Fruit fly (Drosophila melanogaster) ovary, adult (tissue): ENCODE results near the gene CtsF.
A peak's percentile ranks its signal among the peaks of the same experiment; 100 is the strongest.

Experiments used
- CG17801 ChIP-seq: fragments of 200-800 bp; optimal IDR thresholded peaks from 2 replicates; lab custom pipeline; 2019; ENCODE audit warnings: missing biosample characterization, mild to moderate bottlenecking, missing genetic modification characterization, moderate library complexity; ENCODE audit not compliant: partially characterized antibody

The CtsF gene

dm6 chr3R:5215334-5216307, 35.9 kb downstream of the CtsF start:
- peak; percentile 93 for TF ChIP-seq CG17801 (GFP tag; lab: Kevin White, UChicago)

DNA sequence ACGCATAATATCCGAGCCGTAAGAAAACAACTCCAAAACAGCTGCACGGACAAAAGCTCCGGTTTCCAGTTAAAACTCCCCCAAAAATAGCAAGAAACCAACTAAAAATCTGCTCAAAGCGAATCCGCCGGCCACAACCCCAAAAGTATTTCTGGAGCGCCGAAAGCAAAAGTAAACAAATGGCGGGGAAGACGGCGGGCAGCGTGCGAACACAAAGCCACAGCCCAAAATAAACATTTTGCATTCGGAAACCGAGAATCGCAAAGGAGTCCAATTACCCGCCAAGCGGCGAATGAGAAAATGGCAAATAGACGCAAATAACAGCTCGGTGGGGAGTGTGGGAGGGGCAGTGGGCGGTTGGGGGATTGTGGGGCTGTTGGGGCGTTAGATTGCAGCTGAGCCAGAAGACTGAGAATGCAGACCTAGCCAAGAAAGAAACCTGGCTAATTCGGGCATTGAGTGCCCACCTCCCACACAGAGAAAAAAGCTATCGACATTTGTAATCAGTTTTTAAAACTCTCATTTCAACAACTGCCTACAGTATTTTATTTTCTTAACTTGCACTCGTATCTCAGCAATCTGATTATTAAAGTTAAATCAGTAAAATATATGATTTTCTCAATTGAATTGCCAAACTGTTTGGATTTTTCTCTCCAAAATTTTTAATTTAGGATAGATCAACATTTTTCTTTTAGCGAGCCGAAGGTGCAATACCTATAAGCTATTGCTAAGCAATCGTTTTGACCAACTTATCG, 37.2 kb downstream of the CtsF start:
- TF ChIP-seq CG17801 (GFP tag; lab: Kevin White, UChicago) = no peak

- TF ChIP-seq CG17801 (GFP tag; lab: Kevin White, UChicago) = no peak
Observed at dm6 chr3R:5213309-5213708, 38.2 kb downstream of the CtsF start.

- TF ChIP-seq CG17801 (GFP tag; lab: Kevin White, UChicago) = no peak
Observed at dm6 chr3R:5212759-5213053, 38.8 kb downstream of the CtsF start.

DNA sequence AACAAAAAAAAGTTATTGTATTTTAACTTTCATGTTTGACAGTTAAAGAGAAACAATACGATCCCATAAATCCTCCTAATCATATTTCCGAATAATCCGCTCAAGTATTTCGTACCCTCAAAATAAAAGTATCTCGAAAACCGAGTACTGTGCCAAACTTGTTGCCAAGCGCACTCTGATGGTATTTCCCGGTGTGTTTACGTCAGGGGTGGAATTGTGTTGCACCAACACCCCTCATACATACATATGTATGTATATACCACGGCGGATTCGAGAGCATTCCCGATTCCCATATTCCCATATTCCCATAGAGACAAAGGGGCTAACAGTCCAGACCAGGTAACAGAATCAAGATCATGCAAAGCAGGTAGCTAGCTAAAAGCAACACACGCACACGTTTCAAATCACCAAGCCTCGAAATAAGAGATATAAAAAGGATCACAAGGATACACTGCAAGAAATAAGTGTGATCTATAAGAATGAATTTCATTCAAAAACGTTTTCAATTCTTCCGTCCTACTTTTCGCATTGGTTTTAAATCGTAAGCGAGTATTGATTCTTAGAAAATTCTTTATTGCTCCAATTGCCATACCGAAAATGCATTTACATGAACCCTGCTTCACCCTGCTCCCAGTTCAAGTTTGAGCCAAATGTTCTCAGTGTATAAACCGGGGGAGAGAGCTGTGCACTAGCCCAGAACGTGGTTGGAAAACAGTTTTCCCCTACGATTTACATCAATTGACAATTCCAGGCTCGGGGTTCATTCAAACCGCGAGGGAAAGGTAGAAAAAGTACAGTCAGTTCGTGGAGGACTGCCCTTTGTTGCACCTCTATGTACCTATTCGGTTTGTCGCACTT, 39.4 kb downstream of the CtsF start:
- no peak for TF ChIP-seq CG17801 (GFP tag; lab: Kevin White, UChicago)

- TF ChIP-seq CG17801 (GFP tag; lab: Kevin White, UChicago) = no peak
Observed at dm6 chr3R:5211401-5211800, 40.1 kb downstream of the CtsF start.

DNA sequence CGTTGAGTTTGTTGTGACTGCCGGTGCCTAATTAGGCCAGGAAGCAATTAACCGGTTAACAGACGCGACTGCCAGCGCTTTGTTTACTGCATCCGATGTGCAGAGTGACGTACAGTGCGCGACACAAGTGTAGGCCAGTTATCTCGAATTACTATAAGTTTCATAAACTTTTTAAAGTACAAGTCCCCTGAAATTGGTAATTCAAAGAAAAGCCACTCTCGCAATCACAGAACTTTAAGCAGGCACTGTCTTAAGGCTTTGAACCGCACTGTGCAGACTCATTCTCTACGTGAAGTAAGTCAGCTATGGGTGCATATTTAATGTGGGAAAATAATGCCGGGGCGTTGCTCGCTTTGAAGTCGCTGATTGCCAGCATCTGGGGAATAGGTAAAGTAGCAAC, 42.1 kb downstream of the CtsF start:
- peak; percentile 57 for TF ChIP-seq CG17801 (GFP tag; lab: Kevin White, UChicago)

- no peak for TF ChIP-seq CG17801 (GFP tag; lab: Kevin White, UChicago)
Observed at dm6 chr3R:5208115-5208365, 43.5 kb downstream of the CtsF start.

DNA sequence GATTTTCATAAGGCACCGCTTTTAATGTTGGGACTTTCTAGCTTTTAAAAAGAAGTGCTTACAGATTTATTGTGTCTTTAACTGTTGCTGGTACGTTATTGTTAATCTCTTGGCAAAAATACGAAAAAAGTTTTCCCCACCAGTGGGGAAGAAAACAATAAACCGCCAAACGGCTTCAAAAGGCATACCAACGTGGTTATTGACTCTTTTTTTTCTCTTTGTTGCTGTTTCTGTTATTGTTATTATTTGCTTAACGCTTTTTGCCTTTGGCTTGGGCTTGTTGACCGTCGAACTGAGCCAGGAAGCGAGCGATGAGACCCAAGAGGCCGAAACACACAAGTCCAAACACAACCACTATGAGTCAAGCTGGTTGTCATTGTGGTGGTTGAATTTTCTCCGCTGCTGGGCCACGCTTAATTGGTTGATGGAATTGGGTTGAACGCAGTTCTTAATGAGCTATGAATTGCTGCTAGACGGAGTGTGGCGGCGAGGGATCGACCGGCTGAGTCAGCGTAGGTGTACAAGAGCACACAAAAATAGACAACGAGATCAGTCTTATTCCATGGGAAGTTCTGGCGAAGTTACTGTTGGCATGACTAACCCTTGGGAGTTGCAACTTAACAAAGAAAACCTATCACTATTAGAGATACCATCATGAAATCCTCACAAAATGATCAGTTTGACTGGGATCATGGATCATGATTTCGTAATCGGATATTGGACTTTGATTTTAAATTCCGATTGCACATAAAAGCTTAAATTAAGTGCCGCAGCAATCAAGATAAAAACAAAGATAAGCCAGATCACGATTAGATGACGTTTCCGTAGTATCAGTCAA, 44.0 kb downstream of the CtsF start:
- no peak for TF ChIP-seq CG17801 (GFP tag; lab: Kevin White, UChicago)

DNA sequence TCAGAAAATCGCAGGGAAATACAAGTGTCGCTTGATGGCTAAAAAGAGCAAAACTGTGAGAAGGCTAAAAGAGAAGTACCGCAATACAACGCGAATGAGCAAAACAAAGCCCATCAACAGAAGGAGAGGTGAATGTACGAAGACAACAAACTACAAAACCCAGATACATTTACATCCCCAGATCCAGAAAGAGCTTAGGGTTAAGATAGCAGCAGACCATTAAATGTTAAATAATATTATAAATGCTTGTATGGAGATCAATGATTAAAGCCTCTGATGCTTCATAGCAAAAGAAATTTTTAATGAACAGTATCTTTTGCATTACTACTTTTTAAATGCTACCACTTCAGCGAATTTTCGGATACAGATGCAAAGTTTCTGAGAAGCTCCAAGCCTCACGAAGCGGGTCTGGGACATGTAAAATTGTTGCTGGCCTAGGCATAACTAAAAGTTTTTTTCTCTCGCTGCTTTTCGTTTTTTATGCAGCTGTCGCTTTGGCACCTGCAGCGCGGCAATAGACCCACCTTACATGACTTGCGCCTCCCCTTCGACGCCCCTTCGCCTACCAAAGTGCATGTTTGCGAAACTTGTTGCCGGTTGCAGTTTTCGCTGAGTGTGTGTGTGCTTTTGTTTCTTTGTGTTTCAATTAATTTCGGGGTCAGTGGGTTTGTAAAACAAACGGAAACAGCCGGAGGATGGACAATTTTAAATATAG, 46.1 kb downstream of the CtsF start:
- no peak for TF ChIP-seq CG17801 (GFP tag; lab: Kevin White, UChicago)

DNA sequence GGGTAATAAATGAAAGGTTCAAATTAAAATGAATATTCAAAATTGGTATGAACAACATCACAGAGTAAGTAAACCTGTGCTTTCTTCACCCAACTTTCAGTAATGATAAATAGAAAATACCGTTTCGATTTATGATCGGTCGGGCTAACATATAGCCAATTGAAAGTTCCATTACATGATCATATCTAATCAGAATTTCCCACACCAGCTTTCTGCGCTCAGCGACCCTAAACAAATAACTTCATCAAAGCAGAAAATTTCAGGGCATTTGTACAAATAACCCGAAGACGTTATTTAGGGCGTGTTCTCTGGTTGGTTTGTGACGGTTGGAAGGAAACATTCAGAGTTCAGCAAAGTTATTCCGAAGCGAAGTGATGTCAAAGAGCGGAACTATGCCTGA, 47.7 kb downstream of the CtsF start:
- no peak for TF ChIP-seq CG17801 (GFP tag; lab: Kevin White, UChicago)

DNA sequence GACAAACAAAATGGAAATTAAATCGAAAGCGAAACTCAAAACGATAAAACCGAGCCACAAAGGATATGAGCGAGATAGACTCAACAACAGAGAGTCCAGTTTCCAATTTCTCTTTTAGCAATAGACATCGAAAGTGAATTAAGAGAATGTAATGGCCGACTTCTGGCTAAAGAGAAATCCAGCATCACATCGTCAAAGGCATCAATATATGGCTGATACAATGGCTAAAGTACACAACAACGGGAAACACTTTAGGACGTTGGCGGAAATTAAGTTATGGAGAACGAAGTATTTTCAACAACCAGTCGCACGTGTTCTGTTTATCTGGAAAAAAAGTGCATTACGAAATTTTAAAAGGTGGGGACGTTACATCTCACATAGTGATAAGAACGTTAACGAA, 52.0 kb downstream of the CtsF start:
- TF ChIP-seq CG17801 (GFP tag; lab: Kevin White, UChicago) = no peak

- TF ChIP-seq CG17801 (GFP tag; lab: Kevin White, UChicago) = no peak
Observed at dm6 chr3R:5198302-5198701, 53.2 kb downstream of the CtsF start.

DNA sequence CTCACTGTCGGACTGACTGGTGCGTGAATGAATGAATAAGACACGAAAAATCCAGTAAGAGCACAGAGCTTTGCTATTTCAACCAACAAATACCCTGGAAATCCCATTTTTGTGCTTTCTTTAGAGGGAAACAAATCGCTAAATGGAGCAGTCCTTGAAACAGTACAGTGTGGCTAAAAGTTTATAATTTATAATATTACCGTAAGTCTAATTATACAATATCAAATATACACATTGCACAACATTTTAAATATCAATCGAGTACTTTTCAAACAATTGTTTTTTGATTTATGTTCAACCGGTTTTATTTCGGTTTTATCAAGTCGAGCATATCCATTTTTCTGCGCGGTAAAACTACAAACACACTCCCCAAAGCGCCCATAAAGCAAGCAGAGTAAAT, 58.3 kb downstream of the CtsF start:
- no peak for TF ChIP-seq CG17801 (GFP tag; lab: Kevin White, UChicago)
